Worm (Caenorhabditis elegans): ENCODE results near the gene dpf-6.

dpf-6 gene

DNA sequence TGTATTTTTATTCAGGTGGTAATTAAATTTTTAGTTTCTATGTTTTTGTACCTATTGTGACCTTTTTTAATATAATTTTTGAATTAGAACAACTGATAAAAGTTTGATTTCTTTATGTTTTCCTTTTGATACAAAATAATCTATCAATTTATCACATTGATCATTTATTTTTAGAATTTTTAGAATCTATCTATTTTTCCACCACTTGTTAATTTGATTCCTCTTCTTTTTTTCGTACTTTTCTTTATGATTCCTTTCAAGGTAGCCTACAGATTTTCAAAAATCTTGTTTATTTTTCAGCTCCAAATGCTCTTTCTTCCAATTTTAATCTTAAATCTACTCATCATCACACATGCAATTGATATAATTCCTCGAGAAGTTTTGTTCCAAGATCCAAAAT is at the start of gene dpf-6:
Gene dpf-6, plus strand, starts transcription at position 301 of the 400 bp plus-strand sequence.
- TF ChIP-seq unc-62 (GFP tag; optimal IDR thresholded peaks at IDR 0.05), result no peak

DNA sequence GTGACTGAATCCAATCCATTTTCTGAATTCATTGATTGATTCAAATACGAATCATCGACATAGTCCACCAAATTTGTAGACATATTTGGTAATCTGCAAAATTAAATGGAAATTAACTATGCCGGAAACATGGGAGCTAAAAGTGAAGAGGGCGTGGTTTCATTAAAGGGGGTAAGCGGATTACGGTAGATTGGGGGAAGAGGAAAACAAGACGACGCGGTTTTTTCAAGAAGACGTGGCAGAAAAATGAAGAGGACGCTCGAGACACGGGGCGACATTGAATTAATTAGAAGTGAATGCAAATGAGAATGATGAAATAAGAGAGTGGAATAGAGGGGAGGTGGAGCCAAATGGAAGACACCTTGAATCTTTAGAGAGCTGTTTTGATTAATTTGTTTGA is 41.7 kb upstream of the dpf-6 start, which contains the start of gene npr-17:
Gene npr-17, minus strand, starts transcription at position 101 of the 400 bp plus-strand sequence.
- no peak for TF ChIP-seq unc-62 (GFP tag; optimal IDR thresholded peaks at IDR 0.05)

DNA sequence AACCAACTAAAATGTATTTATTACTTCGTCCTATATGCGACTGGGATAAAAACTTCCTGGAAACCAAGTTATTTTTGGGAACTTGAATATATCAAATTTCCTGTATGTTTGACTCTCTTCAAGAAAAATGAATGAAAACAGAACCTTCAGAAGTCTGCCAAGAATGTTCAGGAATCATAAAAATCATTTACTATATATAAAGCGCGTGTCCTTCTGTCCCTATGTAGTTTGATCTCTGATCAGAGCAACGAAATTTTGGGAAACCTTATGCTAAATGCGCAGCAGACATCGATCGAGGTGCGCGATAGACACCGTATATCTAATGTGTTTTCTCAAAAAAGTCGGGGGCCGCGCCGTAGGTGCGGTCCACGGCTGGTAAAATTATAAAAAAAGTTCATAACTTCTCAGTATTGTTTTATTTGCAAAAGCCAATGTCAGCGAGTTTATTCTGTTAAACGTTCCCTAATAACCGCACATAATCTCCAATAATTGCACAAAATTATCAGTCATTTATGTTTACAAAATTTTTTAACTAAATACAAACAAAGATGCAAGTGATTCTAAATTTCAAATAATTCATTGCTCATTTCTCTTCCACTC is 40.5 kb upstream of the dpf-6 start:
- no peak for TF ChIP-seq unc-62 (GFP tag; optimal IDR thresholded peaks at IDR 0.05)

DNA sequence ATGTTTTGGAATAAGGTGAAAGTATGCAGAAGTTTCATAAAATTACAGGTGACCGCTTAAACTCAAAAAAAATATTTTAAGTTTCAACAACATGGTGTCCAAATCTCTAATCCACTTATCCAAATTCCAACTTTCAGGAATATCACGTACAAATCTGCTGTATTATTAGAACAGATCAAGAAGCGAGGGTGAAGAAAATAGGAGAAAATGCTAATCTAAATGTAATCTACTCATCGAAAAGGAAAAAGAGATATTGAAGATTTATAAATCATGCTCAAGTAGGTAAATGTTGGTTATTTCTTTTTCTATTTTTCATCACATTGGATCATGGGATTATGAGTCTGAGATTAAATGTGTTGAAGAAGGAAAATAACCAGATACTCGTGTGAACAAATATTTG is 36.5 kb upstream of the dpf-6 start:
- TF ChIP-seq unc-62 (GFP tag; optimal IDR thresholded peaks at IDR 0.05), result no peak

DNA sequence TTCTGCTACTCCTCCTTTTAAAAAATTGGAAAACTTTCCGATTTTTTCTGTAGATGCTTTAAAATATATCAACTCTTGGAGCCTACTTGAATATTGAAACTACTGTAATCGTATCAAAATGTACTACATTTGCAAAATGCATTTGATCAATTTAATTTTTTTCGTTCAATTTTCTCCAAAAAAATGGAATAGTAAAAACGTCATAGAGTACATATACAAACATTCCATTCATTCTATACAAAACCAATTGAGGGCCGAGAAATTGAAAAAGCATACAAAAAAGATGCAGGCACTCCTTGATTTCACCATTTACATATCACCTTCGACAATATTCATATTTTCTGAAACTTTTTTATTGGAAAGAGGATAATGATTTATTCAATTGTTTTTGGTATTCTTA is 34.0 kb upstream of the dpf-6 start, which contains the start of gene C06G4.6:
Gene C06G4.6, plus strand, starts transcription at position 301 of the 400 bp plus-strand sequence.
- TF ChIP-seq unc-62 (GFP tag; optimal IDR thresholded peaks at IDR 0.05), result no peak

DNA sequence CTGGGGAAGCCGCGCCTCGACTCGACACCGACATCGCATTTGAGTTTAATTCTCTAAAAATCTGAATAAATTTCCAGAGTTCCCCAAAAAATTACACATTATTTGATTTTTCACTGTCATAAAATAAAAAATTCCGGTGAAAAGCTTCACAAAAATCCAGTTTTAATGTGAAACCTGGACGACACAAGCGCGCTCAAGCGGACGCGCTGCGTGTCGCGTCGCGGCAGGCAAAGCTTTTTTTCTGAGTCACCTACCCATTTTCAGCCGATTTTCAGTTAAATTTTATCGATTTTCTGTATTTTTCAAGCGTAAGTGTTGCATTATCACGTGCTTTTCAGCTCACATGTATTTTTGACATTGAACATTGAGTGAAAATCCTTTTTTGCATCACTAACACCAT is 28.3 kb upstream of the dpf-6 start, which contains the start of gene cit-1.1:
Gene cit-1.1, minus strand, starts transcription at position 53 of the 400 bp plus-strand sequence.
- no peak for TF ChIP-seq unc-62 (GFP tag; optimal IDR thresholded peaks at IDR 0.05)

DNA sequence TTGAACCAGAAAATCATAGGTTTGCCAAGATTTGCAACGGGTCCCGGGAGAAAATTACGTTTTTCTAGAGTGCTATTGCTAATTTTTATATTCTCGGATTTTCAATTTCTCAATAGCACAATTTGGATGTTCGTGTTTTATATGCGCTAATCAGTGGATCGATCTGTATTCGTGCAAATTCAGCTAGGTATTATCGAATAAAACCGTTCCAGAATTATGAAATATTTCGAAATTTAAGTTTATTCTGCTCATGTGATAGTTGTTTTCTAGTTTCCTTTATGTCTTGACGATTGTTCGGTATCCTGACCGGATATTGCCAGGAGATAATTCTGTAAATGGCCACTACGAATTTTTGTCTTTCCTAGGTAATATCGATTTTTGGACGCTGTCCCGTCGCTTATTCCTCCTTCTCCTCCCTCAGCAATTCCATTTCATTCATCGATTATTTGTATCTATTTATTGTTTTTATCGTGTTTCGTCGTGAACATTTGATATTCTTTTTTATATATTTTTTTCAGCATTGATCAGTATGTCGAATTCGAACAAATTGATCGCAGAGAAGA is 27.7 kb upstream of the dpf-6 start, which contains the start of gene cit-1.2:
Gene cit-1.2, plus strand, starts transcription at position 513 of the 563 bp plus-strand sequence.
- TF ChIP-seq unc-62 (GFP tag; optimal IDR thresholded peaks at IDR 0.05), result no peak

DNA sequence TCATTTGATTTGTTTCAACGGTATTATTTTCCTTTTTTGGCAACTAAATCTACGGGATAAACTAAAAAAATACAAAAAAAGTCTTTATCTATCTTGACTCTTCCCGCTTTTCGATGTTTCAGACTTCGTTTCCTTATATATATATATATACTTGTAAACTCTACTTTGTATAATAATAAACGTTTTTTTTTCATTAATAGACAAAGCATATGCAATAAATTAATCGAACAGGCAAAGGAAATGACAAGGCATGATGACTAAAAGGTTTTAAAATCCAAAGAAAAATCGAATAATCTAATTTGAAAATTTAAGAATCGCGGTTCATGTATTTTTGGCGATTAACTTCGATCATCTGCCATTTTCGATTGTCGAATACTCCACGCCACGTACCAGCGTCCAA is 24.5 kb upstream of the dpf-6 start:
- no peak for TF ChIP-seq unc-62 (GFP tag; optimal IDR thresholded peaks at IDR 0.05)

DNA sequence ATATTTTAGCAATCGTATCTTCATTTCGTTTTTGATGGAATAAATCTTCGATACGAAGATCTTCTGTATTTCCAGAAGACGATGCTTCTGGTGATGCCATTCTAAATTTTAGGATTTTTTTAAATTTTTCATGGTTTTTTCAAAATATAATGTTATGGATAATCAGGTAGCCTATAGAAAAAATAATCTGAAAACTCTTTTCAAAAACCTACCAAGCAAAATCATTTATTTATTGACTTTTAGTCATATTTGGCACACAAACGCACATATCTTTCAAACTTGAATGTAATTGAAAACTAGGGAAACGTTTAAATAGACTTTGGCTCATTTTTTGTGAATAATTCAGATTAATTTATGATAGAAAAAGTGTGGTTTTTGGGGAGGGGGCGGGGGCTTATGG is 21.6 kb upstream of the dpf-6 start, which contains the start of gene F44B9.5:
Gene F44B9.5, minus strand, starts transcription at position 101 of the 400 bp plus-strand sequence.
- TF ChIP-seq unc-62 (GFP tag; optimal IDR thresholded peaks at IDR 0.05), result no peak

DNA sequence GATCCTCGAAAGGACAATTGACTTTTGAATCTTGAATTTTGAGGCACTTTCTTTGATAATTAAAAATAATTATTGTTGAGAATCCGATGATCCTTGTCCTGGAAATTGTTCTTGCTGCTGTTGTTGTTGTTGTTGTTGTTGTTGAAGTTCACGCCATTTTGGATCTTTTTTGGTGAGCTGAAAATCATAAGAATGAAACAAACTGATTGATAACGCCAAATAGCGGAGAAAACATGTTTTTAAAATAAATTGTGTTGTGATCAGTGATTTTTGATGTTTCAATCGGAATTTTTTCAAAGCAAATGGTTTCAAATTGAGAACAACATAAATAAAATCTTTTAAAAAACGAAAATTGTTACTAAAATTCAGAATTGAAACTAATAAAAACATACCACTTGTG is 21.0 kb upstream of the dpf-6 start:
- TF ChIP-seq unc-62 (GFP tag; optimal IDR thresholded peaks at IDR 0.05), result no peak

DNA sequence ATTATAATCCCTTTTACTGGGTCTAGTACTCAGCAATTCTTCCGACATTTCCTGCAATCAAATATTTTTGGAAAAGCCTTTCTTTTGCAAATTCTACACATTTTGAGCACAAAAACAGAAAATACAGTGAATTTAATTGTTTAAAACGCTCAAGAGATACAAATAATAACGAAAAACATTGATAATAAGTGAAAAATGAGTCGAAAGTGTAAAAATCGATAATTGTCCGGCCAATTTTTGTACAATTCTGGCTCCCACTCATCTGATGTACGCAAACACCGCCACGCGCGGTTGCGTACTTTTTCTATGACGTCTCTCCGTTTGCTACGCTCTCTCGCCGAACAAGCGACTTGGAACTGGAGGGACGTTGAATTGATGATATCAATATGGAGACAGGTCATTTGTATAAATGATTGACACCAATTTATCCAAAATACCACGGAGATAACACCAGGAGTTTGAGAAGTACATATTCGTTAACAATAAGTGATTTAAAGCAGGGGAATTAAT is 17.2 kb upstream of the dpf-6 start, which contains the start of gene lin-36:
Gene lin-36, minus strand, starts transcription at position 51 of the 510 bp plus-strand sequence.
- no peak for TF ChIP-seq unc-62 (GFP tag; optimal IDR thresholded peaks at IDR 0.05)

DNA sequence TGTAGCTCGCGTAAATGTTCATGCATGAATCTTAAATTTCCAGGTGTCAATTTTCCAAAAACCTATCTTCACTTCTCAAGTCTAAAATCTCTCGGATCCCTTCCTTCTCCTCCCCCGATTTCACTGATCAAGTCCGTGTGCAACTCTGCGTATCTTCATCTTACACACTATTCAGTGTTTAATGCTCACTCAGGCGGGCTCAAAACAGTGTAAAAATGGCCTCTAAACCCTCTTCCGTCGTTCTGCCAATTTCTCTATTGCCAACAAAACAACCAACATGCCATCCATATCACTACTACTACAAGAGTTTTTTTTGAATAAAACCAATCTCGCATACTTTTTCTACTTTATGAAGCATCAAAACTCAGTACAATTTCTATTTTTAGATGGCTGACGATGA is 16.0 kb upstream of the dpf-6 start, which contains the start of gene F44B9.2:
Gene F44B9.2, plus strand, starts transcription at position 387 of the 400 bp plus-strand sequence.
- no peak for TF ChIP-seq unc-62 (GFP tag; optimal IDR thresholded peaks at IDR 0.05)

DNA sequence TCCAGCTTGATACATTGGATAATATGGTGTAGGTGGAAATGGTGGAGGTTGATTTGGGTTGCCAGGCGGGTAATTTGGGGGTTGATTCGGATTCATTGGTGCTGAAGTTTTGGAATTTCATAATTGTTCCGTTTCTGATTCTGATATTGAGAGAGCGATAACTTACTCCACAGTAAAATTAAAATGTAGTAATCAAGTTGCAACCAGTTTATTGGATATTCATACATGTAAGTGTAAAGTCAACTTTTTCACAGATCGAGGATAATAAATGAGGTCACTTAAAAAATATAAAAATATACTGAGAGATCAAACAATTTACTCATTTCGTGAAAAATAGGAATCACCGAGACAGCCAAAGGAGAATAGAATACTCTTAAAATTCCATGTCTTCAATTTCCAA is 10.1 kb upstream of the dpf-6 start, which contains the start of gene mdt-30:
Gene mdt-30, minus strand, starts transcription at position 101 of the 400 bp plus-strand sequence.
- no peak for TF ChIP-seq unc-62 (GFP tag; optimal IDR thresholded peaks at IDR 0.05)

DNA sequence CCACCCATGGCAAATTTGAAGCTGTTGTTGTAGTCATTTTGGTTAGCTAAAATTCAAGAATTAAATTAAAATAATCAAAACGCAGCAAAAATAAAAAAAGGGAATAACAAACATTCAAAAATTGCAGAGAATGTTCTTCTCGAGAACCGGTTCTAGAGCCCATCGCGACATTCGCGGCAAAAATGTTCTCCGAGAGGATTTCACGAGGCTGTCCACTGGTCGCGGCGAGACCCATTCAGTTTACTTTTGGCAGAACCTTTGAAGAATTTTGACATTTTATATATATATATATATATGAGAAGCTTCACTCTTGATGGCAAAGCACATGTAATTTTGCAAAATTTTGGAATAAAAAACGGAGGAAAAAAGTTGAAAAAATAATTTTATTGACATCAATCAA is 8.6 kb upstream of the dpf-6 start, which contains the start of gene F44B9.8:
Gene F44B9.8, minus strand, starts transcription at position 163 of the 400 bp plus-strand sequence.
- TF ChIP-seq unc-62 (GFP tag; optimal IDR thresholded peaks at IDR 0.05), result no peak

DNA sequence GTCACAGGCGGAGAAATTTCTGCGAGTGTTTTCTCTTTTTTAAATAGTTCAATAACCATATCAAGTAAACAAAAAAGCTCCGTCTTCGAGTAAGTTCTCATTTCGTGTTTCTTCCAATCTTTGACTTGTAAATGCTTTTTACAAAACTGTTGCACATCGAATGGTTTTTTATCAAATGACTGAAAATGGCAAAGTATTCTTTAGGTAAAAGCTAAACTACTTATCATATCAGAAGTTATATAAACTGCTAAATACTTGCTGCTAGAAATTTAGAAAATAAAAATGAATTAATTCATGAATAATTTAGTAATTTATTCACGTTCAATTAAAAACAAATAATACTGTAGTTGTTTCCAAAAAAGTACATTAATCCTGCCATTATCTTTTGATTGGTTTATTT is 7.1 kb upstream of the dpf-6 start, which contains the start of gene F44B9.9:
Gene F44B9.9, minus strand, starts transcription at position 101 of the 400 bp plus-strand sequence.
- TF ChIP-seq unc-62 (GFP tag; optimal IDR thresholded peaks at IDR 0.05), result no peak

DNA sequence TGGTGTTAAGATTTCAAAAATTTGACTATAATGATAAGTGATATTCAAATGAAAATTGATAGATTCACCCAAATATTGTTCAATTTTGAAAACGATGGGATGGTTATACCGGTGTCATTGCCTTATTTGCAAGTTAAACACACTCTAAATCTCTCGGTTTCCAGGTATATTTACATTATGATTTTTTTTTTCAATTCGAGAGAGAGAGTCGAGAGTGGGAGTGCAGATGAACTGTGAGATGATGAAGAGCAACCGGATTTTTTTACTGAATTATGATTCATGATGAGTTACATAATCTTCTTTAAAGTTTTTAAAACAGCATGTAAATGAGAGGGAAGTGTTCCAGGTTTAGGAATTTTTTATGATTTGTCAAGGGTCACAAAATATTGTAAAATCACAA is 4.5 kb upstream of the dpf-6 start, which contains the start of gene F44B9.10:
Gene F44B9.10, minus strand, starts transcription at position 101 of the 400 bp plus-strand sequence.
- no peak for TF ChIP-seq unc-62 (GFP tag; optimal IDR thresholded peaks at IDR 0.05)
